Worm (Caenorhabditis elegans) whole organism, mixed stage, embryonic: ENCODE results near the gene dyf-13.

Source experiments
- bed-3 ChIP-seq: fragments of 200-800 bp; sonication (Bioruptor generic); optimal IDR thresholded peaks from 3 replicates; lab custom pipeline; 2018; ENCODE audit warnings: mild to moderate bottlenecking, missing genetic modification characterization, moderate library complexity, missing compliant biosample characterization
- ceh-83 ChIP-seq: fragments of 200-800 bp; sonication (Bioruptor generic); optimal IDR thresholded peaks from 2 replicates; lab custom pipeline; 2018; ENCODE audit warnings: mild to moderate bottlenecking, missing genetic modification characterization, missing compliant biosample characterization
- elt-1 ChIP-seq: sonication (generic microtip); optimal IDR thresholded peaks from 2 replicates; lab custom pipeline; 2017; ENCODE audit warnings: missing genetic modification characterization, mild to moderate bottlenecking, missing compliant biosample characterization, antibody characterized with exemption, moderate library complexity, borderline replicate concordance; ENCODE audit not compliant: insufficient read depth
- flh-1 ChIP-seq: fragments of 200-800 bp; sonication (Bioruptor generic); optimal IDR thresholded peaks from 2 replicates; lab custom pipeline; 2018; ENCODE audit warnings: mild to moderate bottlenecking, missing genetic modification characterization, moderate library complexity, missing compliant biosample characterization
- lin-32 ChIP-seq: fragments of 200-800 bp; sonication (Bioruptor generic); optimal IDR thresholded peaks from 2 replicates; lab custom pipeline; 2018; ENCODE audit warnings: mild to moderate bottlenecking, missing genetic modification characterization, missing compliant biosample characterization
- mab-5 ChIP-seq: fragments of 150-350 bp; optimal IDR thresholded peaks from 2 replicates; lab custom pipeline; 2014; ENCODE audit warnings: missing biosample characterization, missing genetic modification characterization
- mls-2 ChIP-seq: sonication (generic microtip); optimal IDR thresholded peaks from 2 replicates; lab custom pipeline; 2016; ENCODE audit warnings: mild to moderate bottlenecking, missing genetic modification characterization, moderate library complexity, missing compliant biosample characterization
- nhr-12 ChIP-seq: fragments of 150-350 bp; optimal IDR thresholded peaks from 2 replicates; lab custom pipeline; 2014; ENCODE audit warnings: missing biosample characterization, missing genetic modification characterization
- nhr-237 ChIP-seq: fragments of 150-350 bp; optimal IDR thresholded peaks from 2 replicates; lab custom pipeline; 2014; ENCODE audit warnings: missing biosample characterization, missing genetic modification characterization
- nhr-28 ChIP-seq: fragments of 150-350 bp; optimal IDR thresholded peaks from 2 replicates; lab custom pipeline; 2014; ENCODE audit warnings: missing biosample characterization, missing genetic modification characterization
- nhr-76 ChIP-seq: sonication (generic microtip); optimal IDR thresholded peaks from 2 replicates; lab custom pipeline; 2017; ENCODE audit warnings: missing biosample characterization, missing genetic modification characterization
- sptf-1 ChIP-seq: sonication (generic microtip); optimal IDR thresholded peaks from 2 replicates; lab custom pipeline; 2017; ENCODE audit warnings: mild to moderate bottlenecking, missing genetic modification characterization, moderate library complexity, missing compliant biosample characterization
- tbx-8 ChIP-seq: fragments of 200-800 bp; sonication (Bioruptor generic); optimal IDR thresholded peaks from 2 replicates; lab custom pipeline; 2018; ENCODE audit warnings: mild to moderate bottlenecking, missing genetic modification characterization, moderate library complexity, missing compliant biosample characterization
- unc-39 ChIP-seq: fragments of 150-350 bp; optimal IDR thresholded peaks from 2 replicates; lab custom pipeline; 2014; ENCODE audit warnings: missing biosample characterization, missing genetic modification characterization
- ztf-11 ChIP-seq: fragments of 150-350 bp; optimal IDR thresholded peaks from 2 replicates; lab custom pipeline; 2014; ENCODE audit warnings: missing biosample characterization, missing genetic modification characterization

The dyf-13 gene

DNA sequence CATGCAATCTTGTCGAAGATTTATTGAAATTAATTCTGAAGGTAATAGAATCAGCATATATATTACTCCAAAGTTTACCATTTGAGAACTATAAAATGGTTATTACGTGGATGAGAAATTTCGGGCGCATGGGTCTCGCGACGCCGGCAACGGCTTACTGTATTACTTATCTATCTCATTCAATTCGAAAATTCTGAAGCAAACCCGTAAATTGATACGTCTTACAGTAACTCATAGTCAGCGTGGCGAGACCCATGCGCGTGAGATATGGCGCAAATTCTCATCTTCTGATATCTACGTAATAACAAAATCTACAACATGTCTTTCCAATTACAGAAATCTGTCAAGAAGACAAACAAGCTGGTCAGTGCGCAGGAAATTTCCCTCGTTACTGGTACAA is 51.6 kb downstream of the dyf-13 start:
- TF ChIP-seq unc-39 (no peak), ztf-11 (no peak), tbx-8 (GFP tag; lab: Kevin White, UChicago) (no peak), sptf-1 (tag; lab: Kevin White, UChicago) (no peak), nhr-237 (tag; lab: Kevin White, UChicago) (no peak), mls-2 (tag; lab: Kevin White, UChicago) (no peak), nhr-12 (tag; lab: Kevin White, UChicago) (no peak), lin-32 (no peak), elt-1 (tag; lab: Kevin White, UChicago) (no peak), nhr-76 (tag; lab: Kevin White, UChicago) (no peak), ceh-83 (GFP tag; lab: Kevin White, UChicago) (no peak), bed-3 (GFP tag; lab: Kevin White, UChicago) (no peak), nhr-28 (tag; lab: Kevin White, UChicago) (no peak), flh-1 (no peak), mab-5 (tag; lab: Kevin White, UChicago) (no peak)
- TF ChIP-seq, all 35 proteins: peak for 0
